Worm (Caenorhabditis elegans): ENCODE data around the gene dss-1.

The dss-1 gene

ce11 chrIII:1196192-1196591 lies at the start of gene dss-1:
TSS of gene dss-1 (minus strand) at chrIII:1196292.
- TF ChIP-seq ztf-4 (tag; optimal IDR thresholded peaks at IDR 0.05) (no peak), nhr-12 (tag; optimal IDR thresholded peaks at IDR 0.05) (no peak), pqm-1 (tag; optimal IDR thresholded peaks at IDR 0.05) (no peak), R02D3.7 (tag; optimal IDR thresholded peaks at IDR 0.05) (no peak), ama-1 (optimal IDR thresholded peaks at IDR 0.05) (no peak), nhr-43 (tag; optimal IDR thresholded peaks at IDR 0.05; ENCODE audit: poor library complexity, severe bottlenecking) (no peak), daf-12 (tag; optimal IDR thresholded peaks at IDR 0.05) (no peak), hmg-11 (tag; optimal IDR thresholded peaks at IDR 0.05) (no peak), mml-1 (tag; optimal IDR thresholded peaks at IDR 0.05) (no peak), lin-39 (tag; optimal IDR thresholded peaks at IDR 0.05) (no peak), mdl-1 (tag; optimal IDR thresholded peaks at IDR 0.05) (no peak), lin-15B (tag; optimal IDR thresholded peaks at IDR 0.05) (no peak), unc-62 (GFP tag; optimal IDR thresholded peaks at IDR 0.05) (no peak)

DNA sequence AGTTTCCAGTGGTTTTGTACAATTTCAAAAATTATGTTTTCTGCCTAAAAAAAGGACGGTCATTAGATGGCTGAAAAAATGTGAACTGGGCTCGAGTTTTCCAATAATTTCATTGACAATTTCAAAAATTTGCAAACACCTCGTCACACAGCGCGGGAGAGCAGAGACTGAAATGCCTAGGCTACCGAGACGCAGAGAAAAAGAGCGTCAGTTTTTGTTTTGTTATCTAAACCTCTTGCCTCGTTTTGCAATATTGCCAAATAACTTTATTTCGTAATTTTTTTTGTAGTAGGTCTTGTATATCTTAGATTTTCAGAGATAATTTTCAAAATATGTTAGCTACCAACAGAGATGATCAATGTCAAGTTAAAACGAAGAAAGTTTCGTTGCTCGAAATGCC lies 47.1 kb upstream of the dss-1 start, which contains the start of gene fbxa-63:
Gene fbxa-63 (plus strand): TSS at position 310 of the 400 bp plus-strand sequence.
- TF ChIP-seq skn-1 (tag; optimal IDR thresholded peaks at IDR 0.05) (no peak), elt-3 (tag; optimal IDR thresholded peaks at IDR 0.05) (no peak), lsy-12 (tag; optimal IDR thresholded peaks at IDR 0.05) (no peak), pqm-1 (tag; optimal IDR thresholded peaks at IDR 0.05) (peak; percentile 32), elt-2 (tag; optimal IDR thresholded peaks at IDR 0.05) (peak; percentile 18), nfya-1 (tag; optimal IDR thresholded peaks at IDR 0.05; ENCODE audit: insufficient read depth) (peak; percentile 48), ama-1 (optimal IDR thresholded peaks at IDR 0.05) (no peak), sea-2 (GFP tag; optimal IDR thresholded peaks at IDR 0.05) (no peak), lin-15B (tag; optimal IDR thresholded peaks at IDR 0.05) (peak; percentile 14), pha-4 (tag; optimal IDR thresholded peaks at IDR 0.05) (peak; percentile 49), ZK546.5 (tag; optimal IDR thresholded peaks at IDR 0.05) (no peak), hmg-11 (tag; optimal IDR thresholded peaks at IDR 0.05) (peak; percentile 72), aly-2 (tag; optimal IDR thresholded peaks at IDR 0.05) (no peak)

DNA sequence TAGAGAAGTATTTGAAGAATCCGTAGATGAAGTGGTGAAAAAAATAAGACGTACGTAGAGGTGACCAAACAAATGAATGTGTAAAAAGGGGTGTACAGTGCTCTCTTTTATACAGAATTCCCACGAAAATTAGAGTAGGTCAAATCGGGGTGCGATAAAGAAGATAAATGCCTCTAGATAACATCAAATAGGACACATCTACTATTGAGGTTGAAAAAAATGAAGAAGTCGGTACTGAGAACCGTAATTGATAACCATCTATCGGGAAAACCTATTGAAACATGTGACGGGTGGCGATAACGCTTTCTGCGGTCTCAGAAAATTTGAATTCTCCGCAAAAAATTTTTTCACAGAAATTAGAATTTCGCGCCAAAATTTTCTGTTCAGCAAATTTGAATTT lies 42.6 kb upstream of the dss-1 start, which contains the start of gene fbxa-61:
Gene fbxa-61 (plus strand): TSS at position 345 of the 400 bp plus-strand sequence.
- TF ChIP-seq elt-1 (tag; optimal IDR thresholded peaks at IDR 0.05) (peak; percentile 88), ceh-82 (tag; optimal IDR thresholded peaks at IDR 0.05) (no peak), nhr-67 (tag; optimal IDR thresholded peaks at IDR 0.05) (no peak), fos-1 (tag; optimal IDR thresholded peaks at IDR 0.05) (no peak), nfya-1 (tag; optimal IDR thresholded peaks at IDR 0.05; ENCODE audit: insufficient read depth) (no peak), nhr-23 (tag; optimal IDR thresholded peaks at IDR 0.05) (peak; percentile 42), aly-2 (tag; optimal IDR thresholded peaks at IDR 0.05) (no peak), unc-62 (GFP tag; optimal IDR thresholded peaks at IDR 0.05) (no peak), elt-2 (tag; optimal IDR thresholded peaks at IDR 0.05) (no peak), nhr-25 (tag; optimal IDR thresholded peaks at IDR 0.05) (no peak), fkh-2 (tag; optimal IDR thresholded peaks at IDR 0.05) (no peak), elt-3 (tag; optimal IDR thresholded peaks at IDR 0.05) (no peak), mml-1 (tag; optimal IDR thresholded peaks at IDR 0.05) (no peak)

DNA sequence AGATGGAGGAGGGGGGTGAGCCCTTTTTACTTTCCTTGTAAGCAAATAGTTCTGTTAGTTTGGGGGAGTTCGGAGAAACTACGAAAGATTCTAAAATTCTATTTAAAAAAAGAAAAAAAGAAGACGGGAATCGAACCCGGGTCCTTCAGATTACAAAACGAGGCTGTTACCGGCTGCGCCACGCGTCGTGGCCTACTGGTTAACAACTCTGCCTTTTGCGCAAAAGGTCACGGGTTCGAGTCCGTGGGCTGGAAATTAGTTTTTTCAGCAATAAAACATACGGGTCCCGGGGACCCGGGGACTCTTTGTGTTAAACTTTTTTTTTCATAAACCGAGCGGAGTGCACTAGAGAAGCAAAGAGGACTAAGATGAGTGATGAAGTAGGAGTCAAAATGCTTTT lies 35.1 kb upstream of the dss-1 start:
- TF ChIP-seq mml-1 (tag; optimal IDR thresholded peaks at IDR 0.05) (no peak), lin-39 (tag; optimal IDR thresholded peaks at IDR 0.05) (peak; percentile 20), eor-1 (tag; optimal IDR thresholded peaks at IDR 0.05) (no peak)

ce11 chrIII:1230672-1231071 lies 34.6 kb upstream of the dss-1 start:
- TF ChIP-seq nhr-11 (tag; optimal IDR thresholded peaks at IDR 0.05) (no peak), egl-27 (tag; optimal IDR thresholded peaks at IDR 0.05) (no peak), fkh-10 (GFP tag; optimal IDR thresholded peaks at IDR 0.05) (no peak), nhr-76 (tag; optimal IDR thresholded peaks at IDR 0.05) (no peak), lin-15B (tag; optimal IDR thresholded peaks at IDR 0.05) (no peak), ceh-9 (tag; optimal IDR thresholded peaks at IDR 0.05) (no peak)

All from whole organism, L3 larva.